Worm (Caenorhabditis elegans) whole organism, L3 larva: ENCODE measurements around the gene col-108.

Experiments used
- aly-2 ChIP-seq: fragments of 150-350 bp; optimal IDR thresholded peaks from 2 replicates; lab custom pipeline; 2014; ENCODE audit warnings: missing biosample characterization, missing genetic modification characterization
- ceh-9 ChIP-seq: sonication (generic microtip); optimal IDR thresholded peaks from 2 replicates; lab custom pipeline; 2018; ENCODE audit warnings: missing biosample characterization, missing genetic modification characterization
- egl-27 ChIP-seq: sonication (generic microtip); optimal IDR thresholded peaks from 4 replicates; lab custom pipeline; 2017; ENCODE audit warnings: missing biosample characterization, missing genetic modification reagents, missing genetic modification characterization
- egl-5 ChIP-seq: fragments of 150-350 bp; optimal IDR thresholded peaks from 2 replicates; lab custom pipeline; 2017; ENCODE audit warnings: missing biosample characterization, missing genetic modification reagents, missing genetic modification characterization, inconsistent platforms
- elt-3 ChIP-seq, 3 experiments: fragments of 150-350 bp in 1 of 3; sonication (generic microtip) in 2 of 3; optimal IDR thresholded peaks; 2 replicates in 2 of 3; 4 replicates in 1 of 3; lab custom pipeline; 2014 to 2017; ENCODE audit warnings: missing biosample characterization in 3 of 3, missing genetic modification characterization in 3 of 3
- fkh-10 ChIP-seq: sonication (generic microtip); optimal IDR thresholded peaks from 2 replicates; lab custom pipeline; 2017; ENCODE audit warnings: missing biosample characterization, missing genetic modification reagents, missing genetic modification characterization
- mdl-1 ChIP-seq: fragments of 150-350 bp; optimal IDR thresholded peaks from 2 replicates; lab custom pipeline; 2014; ENCODE audit warnings: missing biosample characterization, missing genetic modification characterization
- mml-1 ChIP-seq: fragments of 150-350 bp; sonication (generic microtip); optimal IDR thresholded peaks from 3 replicates; lab custom pipeline; 2014; ENCODE audit warnings: missing biosample characterization, missing genetic modification characterization
- nhr-28 ChIP-seq: fragments of 150-350 bp; optimal IDR thresholded peaks from 2 replicates; lab custom pipeline; 2014; ENCODE audit warnings: missing biosample characterization, missing genetic modification characterization
- nhr-77 ChIP-seq: fragments of 150-350 bp; optimal IDR thresholded peaks from 2 replicates; lab custom pipeline; 2014; ENCODE audit warnings: missing biosample characterization, missing genetic modification characterization
- sea-2 ChIP-seq: fragments of 150-350 bp; sonication (generic microtip); optimal IDR thresholded peaks from 4 replicates; lab custom pipeline; 2014; ENCODE audit warnings: missing biosample characterization, missing genetic modification reagents, missing genetic modification characterization
- snpc-4 ChIP-seq: fragments of 150-350 bp; optimal IDR thresholded peaks from 2 replicates; lab custom pipeline; 2014; ENCODE audit warnings: missing biosample characterization, missing genetic modification characterization
- ztf-11 ChIP-seq: fragments of 150-350 bp; optimal IDR thresholded peaks from 2 replicates; lab custom pipeline; 2014; ENCODE audit warnings: missing biosample characterization, missing genetic modification characterization

- TF ChIP-seq snpc-4 (tag; lab: Kevin White, UChicago) (no peak), ztf-11 (no peak), mdl-1 (tag; lab: Kevin White, UChicago) (no peak), nhr-77 (tag; lab: Kevin White, UChicago) (no peak), nhr-28 (tag; lab: Kevin White, UChicago) (no peak), ceh-9 (no peak), egl-5 (tag; lab: Kevin White, UChicago) (no peak), fkh-10 (GFP tag; lab: Kevin White, UChicago) (no peak), mml-1 (tag; lab: Kevin White, UChicago) (no peak), elt-3 (tag; optimal IDR thresholded peaks at IDR 0.05; lab: Kevin White, UChicago) (no peak), aly-2 (tag; lab: Kevin White, UChicago) (no peak), egl-27 (tag; lab: Kevin White, UChicago) (no peak), sea-2 (GFP tag; lab: Kevin White, UChicago) (no peak)
These were observed 47.9 kb upstream of the col-108 start, which contains the start of gene epic-2 for ce11 chrIV:1720474-1720873.
